Worm (Caenorhabditis elegans): ENCODE data around the gene nfi-1.

DNA sequence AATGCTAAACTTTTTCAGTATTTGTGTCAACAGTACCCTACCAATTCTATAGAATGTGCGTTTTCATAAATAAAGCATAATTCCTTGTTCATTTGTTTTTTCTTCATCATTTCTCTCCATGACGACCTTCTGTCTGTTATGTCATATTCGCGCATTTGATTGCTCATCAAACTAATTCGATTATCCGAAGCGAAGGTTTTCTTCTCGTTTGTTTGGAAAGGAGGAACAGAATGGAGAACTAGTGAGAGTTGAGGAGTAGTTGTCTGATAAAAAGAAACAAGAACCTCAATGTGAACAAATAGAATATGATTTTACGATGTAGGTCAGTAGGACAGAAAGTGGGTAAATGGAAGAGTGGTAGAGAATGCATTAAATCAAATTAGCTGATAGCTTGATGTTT lies 24.6 kb downstream of the nfi-1 start:
- no peak for TF ChIP-seq T22C8.4 (GFP tag; IDR thresholded peaks at IDR 0.05)
- TF ChIP-seq ref-1 (GFP tag; conservative IDR thresholded peaks at IDR 0.05): no peak
- no peak for TF ChIP-seq ztf-23 (GFP tag; IDR thresholded peaks at IDR 0.05)
- TF ChIP-seq ztf-29 (GFP tag; IDR thresholded peaks at IDR 0.05): no peak
- TF ChIP-seq flt-1 (GFP tag; IDR thresholded peaks at IDR 0.05): no peak
- no peak for TF ChIP-seq klf-2 (GFP tag; conservative IDR thresholded peaks at IDR 0.05)
- TF ChIP-seq med-1 (GFP tag; optimal IDR thresholded peaks at IDR 0.05; ENCODE audit: insufficient read depth): no peak
- TF ChIP-seq tab-1 (GFP tag; IDR thresholded peaks at IDR 0.05): no peak
- TF ChIP-seq cog-1 (tag; optimal IDR thresholded peaks at IDR 0.05): no peak
